Worm (Caenorhabditis elegans) whole organism, L4/young adult: ENCODE measurements around the gene fbxa-74.

Source experiments
- dao-5 ChIP-seq: sonication (generic microtip); optimal IDR thresholded peaks from 2 replicates; lab custom pipeline; 2016; ENCODE audit warnings: missing genotype, missing genetic modification characterization, moderate library complexity, missing compliant biosample characterization
- him-1 ChIP-seq: sonication (generic microtip); optimal IDR thresholded peaks from 2 replicates; lab custom pipeline; 2016; ENCODE audit warnings: missing genotype, missing genetic modification reagents, missing genetic modification characterization, missing compliant biosample characterization

ce11 chrIII:1718800-1719199 lies 20.0 kb upstream of the fbxa-74 start:
- no peak for TF ChIP-seq him-1
- no peak for TF ChIP-seq dao-5 (tag; lab: Kevin White, UChicago)
